Worm (Caenorhabditis elegans): Measurements from ENCODE around the gene srh-32.
A peak's percentile ranks its signal among the peaks of the same experiment; 100 is the strongest.

The srh-32 gene

ce11 chrV:17700728-17701262 lies at the start of gene srh-32, which contains the start of gene Y26G10.5:
TSS of gene srh-32 (plus strand) at chrV:17701212.
TSS of gene Y26G10.5 (minus strand) at chrV:17700828.
- TF ChIP-seq aha-1 (tag) (peak; percentile 55), attf-4 (tag; optimal IDR thresholded peaks at IDR 0.05) (no peak)

ce11 chrV:17655205-17655604 lies 45.8 kb upstream of the srh-32 start:
- TF ChIP-seq hlh-11 (tag; optimal IDR thresholded peaks at IDR 0.05) = no peak
- no peak for TF ChIP-seq mdl-1 (tag; optimal IDR thresholded peaks at IDR 0.05)
- TF ChIP-seq ceh-28 (tag; optimal IDR thresholded peaks at IDR 0.05) = no peak
- no peak for TF ChIP-seq spr-1 (tag; optimal IDR thresholded peaks at IDR 0.05)
- TF ChIP-seq dmd-9 (GFP tag; IDR thresholded peaks at IDR 0.05) = no peak
- no peak for TF ChIP-seq dve-1 (tag; optimal IDR thresholded peaks at IDR 0.05; ENCODE audit: insufficient read depth)
- no peak for TF ChIP-seq saeg-2 (GFP tag; IDR thresholded peaks at IDR 0.05)
- TF ChIP-seq mxl-3 (GFP tag; optimal IDR thresholded peaks at IDR 0.05) = no peak
- no peak for TF ChIP-seq madf-9 (GFP tag; conservative IDR thresholded peaks at IDR 0.05)

DNA sequence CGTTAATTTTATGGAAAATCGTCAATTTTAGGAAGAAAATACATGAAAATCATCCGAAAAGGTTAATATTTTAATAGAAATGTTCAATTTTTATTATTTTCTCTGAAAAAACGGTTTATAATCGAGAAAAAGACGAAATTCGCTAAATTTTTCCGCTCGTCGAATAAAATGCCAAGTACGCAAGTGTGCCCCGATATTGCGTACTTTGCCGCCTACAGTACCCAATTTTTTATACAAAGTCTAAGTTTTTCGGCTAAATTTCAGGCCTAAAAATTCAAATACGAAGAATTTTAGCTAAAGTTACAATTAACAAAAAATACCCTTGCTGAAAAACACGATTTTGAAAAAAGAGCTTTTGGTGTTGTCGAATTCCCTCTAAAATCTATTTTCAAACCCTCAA lies 42.2 kb upstream of the srh-32 start:
- no peak for TF ChIP-seq dmd-9 (GFP tag; IDR thresholded peaks at IDR 0.05)
- no peak for TF ChIP-seq ceh-28 (tag; optimal IDR thresholded peaks at IDR 0.05)
- TF ChIP-seq ces-1 (GFP tag; optimal IDR thresholded peaks at IDR 0.05) = no peak
- TF ChIP-seq lin-13 (GFP tag; optimal IDR thresholded peaks at IDR 0.05) = no peak
- TF ChIP-seq rbr-2 (tag; optimal IDR thresholded peaks at IDR 0.05) = no peak
- TF ChIP-seq Y75B8A.6 (GFP tag; IDR thresholded peaks at IDR 0.05) = no peak
- TF ChIP-seq snpc-1.2 (GFP tag; IDR thresholded peaks at IDR 0.05) = no peak
- TF ChIP-seq nhr-10 (tag; optimal IDR thresholded peaks at IDR 0.05) = no peak
- TF ChIP-seq unc-39 (tag; optimal IDR thresholded peaks at IDR 0.05) = no peak
- no peak for TF ChIP-seq hif-1 (tag; optimal IDR thresholded peaks at IDR 0.05)
- TF ChIP-seq ceh-32 (tag; optimal IDR thresholded peaks at IDR 0.05; ENCODE audit: poor library complexity) = no peak
- no peak for TF ChIP-seq Y48G9A.11 (GFP tag; IDR thresholded peaks at IDR 0.05)
- no peak for TF ChIP-seq lin-38 (GFP tag; IDR thresholded peaks at IDR 0.05)
- no peak for TF ChIP-seq zip-2 (tag; optimal IDR thresholded peaks at IDR 0.05)
- TF ChIP-seq nhr-42 (GFP tag; IDR thresholded peaks at IDR 0.05) = no peak
- TF ChIP-seq lir-3 (tag; optimal IDR thresholded peaks at IDR 0.05) = no peak

DNA sequence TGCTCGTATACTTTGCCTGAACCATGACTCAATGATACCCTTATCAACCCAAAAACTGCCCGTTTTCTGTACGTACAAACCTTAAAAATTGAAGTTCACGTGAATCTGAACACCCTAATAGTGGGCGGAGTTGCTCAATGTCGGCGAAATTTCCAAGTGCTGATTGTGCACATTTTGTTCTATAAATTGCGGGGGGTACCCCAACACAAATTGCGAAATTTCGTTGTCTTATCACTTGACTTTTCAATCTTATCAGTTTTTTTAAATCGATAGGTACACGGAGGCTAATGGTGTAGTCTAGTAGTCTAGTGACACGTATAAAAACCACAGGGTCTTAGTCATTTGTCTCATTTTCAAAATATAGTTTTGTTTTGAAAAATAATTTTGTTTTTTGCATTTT lies 41.8 kb upstream of the srh-32 start, which contains the start of gene fbxa-108:
fbxa-108 (minus strand) TSS at position 158 of the 400 bp plus-strand sequence.
- TF ChIP-seq hlh-30 (tag; optimal IDR thresholded peaks at IDR 0.05; ENCODE audit: insufficient read depth) (peak; percentile 46), D1046.2 (GFP tag; IDR thresholded peaks at IDR 0.05) (no peak), lir-3 (tag; optimal IDR thresholded peaks at IDR 0.05) (no peak), fkh-10 (GFP tag; optimal IDR thresholded peaks at IDR 0.05) (no peak), ces-1 (GFP tag; optimal IDR thresholded peaks at IDR 0.05) (no peak), lin-1 (GFP tag; IDR thresholded peaks at IDR 0.05) (peak; percentile 75), zfp-3 (GFP tag; conservative IDR thresholded peaks at IDR 0.05) (no peak), mes-2 (tag; optimal IDR thresholded peaks at IDR 0.05; ENCODE audit: poor library complexity, severe bottlenecking) (peak; percentile 43), ZK337.2 (GFP tag; IDR thresholded peaks at IDR 0.05) (no peak), daf-16 (GFP tag; optimal IDR thresholded peaks at IDR 0.05) (peak in 1 of 2 experiments; percentile 64), daf-16 (tag; optimal IDR thresholded peaks at IDR 0.05) (peak; percentile 96), ceh-32 (tag; optimal IDR thresholded peaks at IDR 0.05; ENCODE audit: poor library complexity) (no peak), pqm-1 (tag; optimal IDR thresholded peaks at IDR 0.05) (peak; percentile 97), ceh-82 (tag; optimal IDR thresholded peaks at IDR 0.05) (no peak), unc-62 (GFP tag; optimal IDR thresholded peaks at IDR 0.05 in 1 of 2) (no peak), unc-62 (tag; optimal IDR thresholded peaks at IDR 0.05) (no peak), hif-1 (tag; optimal IDR thresholded peaks at IDR 0.05) (peak; percentile 7 to 45), spr-1 (tag; optimal IDR thresholded peaks at IDR 0.05) (no peak), cey-2 (tag; optimal IDR thresholded peaks at IDR 0.05; ENCODE audit: borderline replicate concordance, insufficient read depth) (peak; percentile 40), zip-11 (GFP tag; IDR thresholded peaks at IDR 0.05) (no peak), nhr-25 (tag; optimal IDR thresholded peaks at IDR 0.05; ENCODE audit: borderline replicate concordance, insufficient read depth) (no peak), F44E2.7 (GFP tag; IDR thresholded peaks at IDR 0.05) (no peak), rbr-2 (tag; optimal IDR thresholded peaks at IDR 0.05) (no peak), madf-9 (GFP tag; conservative IDR thresholded peaks at IDR 0.05) (no peak), nhr-237 (tag; optimal IDR thresholded peaks at IDR 0.05) (no peak), Y75B8A.6 (GFP tag; IDR thresholded peaks at IDR 0.05) (no peak), fos-1 (tag; optimal IDR thresholded peaks at IDR 0.05) (no peak), ztf-11 (tag; optimal IDR thresholded peaks at IDR 0.05) (no peak)
